Worm (Caenorhabditis elegans): ENCODE measurements around the gene C18E9.8.

DNA sequence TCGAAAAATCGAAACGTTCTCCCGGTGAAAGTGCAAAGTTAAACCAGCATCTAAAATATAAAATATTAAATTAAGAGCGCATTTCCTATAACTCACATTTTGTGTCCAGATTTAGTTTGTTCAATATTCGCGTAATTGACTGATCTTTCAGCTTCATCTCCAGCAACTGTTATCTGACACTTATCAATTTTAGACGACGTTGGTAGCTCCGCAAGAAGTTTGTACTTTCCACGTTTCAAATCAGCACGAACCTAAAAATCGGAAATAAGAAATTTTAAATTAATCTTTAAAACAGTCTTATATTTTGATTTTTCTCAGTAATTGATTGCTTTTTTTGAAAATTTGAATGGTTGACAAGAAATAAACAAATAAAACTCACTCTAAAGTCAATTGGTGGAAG, 29.8 kb upstream of the C18E9.8 start:
- TF ChIP-seq ama-1 (optimal IDR thresholded peaks at IDR 0.05) (no peak), sea-1 (GFP tag; conservative IDR thresholded peaks at IDR 0.05) (no peak), ceh-13 (GFP tag; optimal IDR thresholded peaks at IDR 0.05) (no peak), hnd-1 (tag; optimal IDR thresholded peaks at IDR 0.05) (no peak), aly-1 (tag; optimal IDR thresholded peaks at IDR 0.05) (no peak)
